Worm (Caenorhabditis elegans) whole organism, L4/young adult: ENCODE measurements around the gene pho-5.

Experiments used
- W03F9.2 ChIP-seq: fragments of 150-350 bp; optimal IDR thresholded peaks from 2 replicates; lab custom pipeline; 2014; ENCODE audit warnings: missing biosample characterization, missing genetic modification characterization
- dao-5 ChIP-seq: sonication (generic microtip); optimal IDR thresholded peaks from 2 replicates; lab custom pipeline; 2016; ENCODE audit warnings: missing genotype, missing genetic modification characterization, moderate library complexity, missing compliant biosample characterization
- him-1 ChIP-seq: sonication (generic microtip); optimal IDR thresholded peaks from 2 replicates; lab custom pipeline; 2016; ENCODE audit warnings: missing genotype, missing genetic modification reagents, missing genetic modification characterization, missing compliant biosample characterization

Gene pho-5

ce11 chrIII:7301668-7302067 lies 16.0 kb upstream of the pho-5 start:
- TF ChIP-seq dao-5 (tag; lab: Kevin White, UChicago) (no peak), W03F9.2 (no peak), him-1 (tag; lab: Kevin White, UChicago) (no peak)

- TF ChIP-seq dao-5 (tag; lab: Kevin White, UChicago) (no peak), W03F9.2 (no peak), him-1 (tag; lab: Kevin White, UChicago) (no peak)
Measured at ce11 chrIII:7300763-7301162, 15.1 kb upstream of the pho-5 start.

DNA sequence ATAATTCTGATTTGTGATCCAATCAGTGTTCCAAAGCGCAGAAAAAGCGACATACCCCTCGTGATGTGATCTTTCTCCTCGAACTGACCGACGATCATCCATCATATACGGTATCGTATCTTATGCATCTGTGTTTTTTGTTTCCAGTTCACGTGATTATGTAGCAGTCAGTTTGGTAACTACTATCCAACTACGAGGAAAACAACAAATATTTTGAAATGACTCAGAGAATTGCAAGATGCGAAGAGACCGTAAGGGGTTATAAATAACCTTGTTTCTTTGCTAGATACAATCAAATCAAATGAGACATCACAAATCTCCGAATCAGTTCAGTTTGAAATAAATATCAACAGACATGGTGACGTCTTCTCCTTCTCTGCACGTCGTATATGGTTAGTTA lies 14.5 kb upstream of the pho-5 start:
- TF ChIP-seq dao-5 (tag; lab: Kevin White, UChicago): no peak
- TF ChIP-seq him-1 (tag; lab: Kevin White, UChicago): no peak
- TF ChIP-seq W03F9.2: no peak

DNA sequence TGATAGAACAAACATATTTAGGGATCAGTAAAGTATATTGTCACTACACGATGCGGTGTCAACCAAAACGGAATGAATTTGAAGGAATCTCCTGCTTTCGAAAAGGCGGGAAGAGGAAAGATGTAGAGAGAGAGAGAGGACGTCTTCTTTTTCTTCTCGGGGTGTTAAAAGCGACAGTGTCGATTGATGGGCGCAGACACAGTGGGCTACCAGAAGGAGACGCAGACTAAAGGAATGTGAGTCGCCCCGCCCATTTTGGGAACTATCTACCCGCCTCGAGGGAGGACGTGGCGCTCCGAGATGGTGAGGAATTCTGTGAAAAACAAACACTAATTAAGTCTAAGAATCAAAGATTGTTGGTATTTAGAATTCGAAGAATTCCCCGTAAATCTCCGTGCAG lies 13.8 kb upstream of the pho-5 start, which contains the start of the genes B0361.14 and B0361.9:
TSS of gene B0361.14 (minus strand) at position 66 of the 400 bp plus-strand sequence.
TSS of gene B0361.9 (minus strand) at position 166 of the 400 bp plus-strand sequence.
- TF ChIP-seq him-1 (tag; lab: Kevin White, UChicago) (no peak), W03F9.2 (no peak), dao-5 (tag; lab: Kevin White, UChicago) (no peak)

ce11 chrIII:7298045-7298444 lies 12.4 kb upstream of the pho-5 start:
- no peak for TF ChIP-seq W03F9.2
- TF ChIP-seq dao-5 (tag; lab: Kevin White, UChicago): no peak
- no peak for TF ChIP-seq him-1 (tag; lab: Kevin White, UChicago)

- TF ChIP-seq dao-5 (tag; lab: Kevin White, UChicago) (no peak), W03F9.2 (no peak), him-1 (tag; lab: Kevin White, UChicago) (no peak)
Measured at ce11 chrIII:7297045-7297680, 11.5 kb upstream of the pho-5 start.

ce11 chrIII:7296092-7296668 lies 10.5 kb upstream of the pho-5 start:
- TF ChIP-seq dao-5 (tag; lab: Kevin White, UChicago): no peak
- TF ChIP-seq W03F9.2: no peak
- TF ChIP-seq him-1 (tag; lab: Kevin White, UChicago): no peak

- TF ChIP-seq him-1 (tag; lab: Kevin White, UChicago): no peak
- TF ChIP-seq W03F9.2: peak; percentile 27
Measured at ce11 chrIII:7293075-7293684, 7.5 kb upstream of the pho-5 start, which contains the start of gene cwf-19L2. cwf-19L2 (plus strand) TSS chrIII:7293634.

DNA sequence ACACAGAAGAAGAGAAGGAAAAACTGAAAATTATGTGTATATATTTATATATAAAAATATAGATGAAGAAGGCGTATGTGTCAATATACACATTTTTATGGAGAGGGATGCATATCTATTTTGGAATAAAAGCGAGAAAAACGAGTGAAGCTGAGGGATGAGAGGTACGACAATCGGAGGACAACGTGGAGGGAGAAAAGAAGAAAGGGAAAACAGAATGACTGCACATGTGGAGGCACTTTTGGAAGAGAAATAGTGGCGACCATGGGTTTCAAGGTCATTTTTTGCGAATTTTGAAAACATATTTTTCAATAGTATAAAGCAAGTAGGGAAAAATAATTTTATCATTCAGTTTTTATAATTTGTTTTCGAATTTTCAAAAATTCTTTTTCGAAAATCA lies 6.9 kb upstream of the pho-5 start:
- TF ChIP-seq him-1 (tag; lab: Kevin White, UChicago) (no peak), dao-5 (tag; lab: Kevin White, UChicago) (no peak), W03F9.2 (no peak)

DNA sequence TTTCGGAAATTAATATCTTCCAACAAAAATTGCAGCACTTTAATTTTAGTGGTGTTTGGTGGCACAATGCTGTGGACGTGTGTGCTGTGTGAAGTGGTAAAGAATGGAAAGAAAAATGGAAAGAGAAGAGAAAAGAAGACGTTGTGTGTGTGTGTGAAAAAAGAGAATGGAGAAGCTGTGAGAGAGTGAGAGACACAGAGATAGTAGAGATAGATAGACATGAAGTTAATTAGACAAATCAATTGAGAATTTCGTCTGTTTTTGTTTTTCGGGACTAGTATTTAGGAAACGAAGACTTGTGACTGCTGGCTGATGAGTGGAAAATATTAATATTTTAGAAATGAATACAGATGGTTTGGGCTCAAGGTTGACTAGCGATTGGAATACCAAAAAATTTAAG lies 5.5 kb upstream of the pho-5 start:
- no peak for TF ChIP-seq W03F9.2
- no peak for TF ChIP-seq dao-5 (tag; lab: Kevin White, UChicago)
- TF ChIP-seq him-1 (tag; lab: Kevin White, UChicago): no peak

DNA sequence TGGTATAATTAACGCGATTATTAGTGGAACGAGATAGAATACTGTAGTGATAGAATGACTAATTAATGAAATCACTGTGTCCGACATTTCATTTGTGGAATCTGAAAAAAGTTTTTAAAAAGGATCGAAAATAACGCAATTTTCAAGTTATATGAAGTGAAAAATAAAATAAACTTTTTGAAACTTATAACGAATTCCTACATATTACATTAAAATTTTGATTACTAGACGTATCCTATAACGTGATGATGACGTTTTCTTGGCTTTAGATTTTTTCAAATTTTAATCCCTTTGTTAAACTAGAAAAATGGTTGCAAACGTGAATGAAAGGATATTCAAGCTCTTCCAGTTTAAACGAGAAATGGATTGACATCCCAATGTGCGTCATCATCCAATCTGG lies 4.8 kb upstream of the pho-5 start, which contains the start of gene algn-11:
TSS of gene algn-11 (minus strand) at position 101 of the 400 bp plus-strand sequence.
- no peak for TF ChIP-seq him-1 (tag; lab: Kevin White, UChicago)
- TF ChIP-seq dao-5 (tag; lab: Kevin White, UChicago): no peak
- no peak for TF ChIP-seq W03F9.2

DNA sequence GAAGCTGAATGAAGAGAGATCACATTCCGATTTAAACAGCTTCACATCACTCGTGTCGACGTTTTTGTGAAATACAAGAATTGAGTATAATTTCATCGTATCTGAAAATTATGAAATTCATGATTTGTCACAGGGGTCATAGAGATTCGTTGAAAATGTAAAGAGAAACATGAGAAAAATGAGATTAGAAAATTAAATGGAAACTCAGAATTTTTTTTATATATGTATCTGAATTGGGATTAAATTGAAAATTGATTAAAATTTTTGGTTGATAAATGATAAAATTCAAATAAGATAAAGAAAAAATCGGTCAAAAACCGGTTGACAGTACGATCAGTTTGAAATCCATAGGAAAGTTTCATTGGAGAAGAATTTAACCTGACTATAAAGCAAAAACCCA lies 1.8 kb upstream of the pho-5 start, which contains the start of gene ykt-6:
TSS of gene ykt-6 (minus strand) at position 101 of the 400 bp plus-strand sequence.
- TF ChIP-seq him-1 (tag; lab: Kevin White, UChicago) (no peak), dao-5 (tag; lab: Kevin White, UChicago) (no peak), W03F9.2 (no peak)

ce11 chrIII:7281179-7281578 lies 4.5 kb downstream of the pho-5 start, which contains the start of gene B0361.3:
B0361.3 (plus strand) TSS chrIII:7281462.
- no peak for TF ChIP-seq him-1 (tag; lab: Kevin White, UChicago)
- TF ChIP-seq W03F9.2: no peak
- TF ChIP-seq dao-5 (tag; lab: Kevin White, UChicago): no peak

DNA sequence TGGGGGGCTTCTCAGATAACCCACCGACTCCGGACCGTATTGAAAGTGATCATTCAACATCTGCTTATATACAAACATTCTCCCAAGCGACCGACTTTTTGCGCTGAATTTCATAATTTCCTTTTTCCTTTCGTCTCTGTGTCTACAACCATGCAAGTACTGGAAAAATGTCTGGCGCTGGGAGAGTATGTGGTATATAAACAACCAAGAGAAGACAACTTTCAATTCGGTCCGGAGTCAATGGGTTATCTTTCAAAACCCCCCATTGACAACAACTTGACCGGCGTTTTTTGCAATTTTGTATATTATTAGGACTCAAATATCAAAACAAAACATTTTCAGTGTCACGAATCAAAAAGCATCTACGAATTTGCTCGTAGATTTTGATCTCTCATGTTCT lies 7.2 kb downstream of the pho-5 start:
- peak; percentile 42 for TF ChIP-seq dao-5 (tag; lab: Kevin White, UChicago)
- peak; percentile 74 for TF ChIP-seq W03F9.2
- TF ChIP-seq him-1 (tag; lab: Kevin White, UChicago): no peak
